Worm (Caenorhabditis elegans): ENCODE data around the gene sup-10.

The sup-10 gene

DNA sequence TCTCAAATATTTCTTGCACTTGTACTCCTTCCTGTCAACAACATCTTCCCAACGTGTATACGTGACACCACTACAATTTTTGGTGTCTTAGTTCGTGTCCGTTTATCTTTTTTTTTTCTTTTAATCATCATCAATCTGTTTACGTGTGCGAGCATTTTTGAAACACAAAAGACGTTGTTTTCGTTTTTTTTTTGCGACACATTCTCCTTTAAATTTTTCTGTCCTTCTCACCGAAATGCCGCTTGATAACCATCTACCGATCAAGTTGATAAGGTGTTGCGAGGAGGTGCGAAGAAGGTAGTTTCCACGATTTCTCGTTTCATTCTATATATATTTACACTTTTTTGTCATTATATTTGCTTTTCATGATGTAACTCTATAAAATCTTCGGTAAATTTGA lies 17.6 kb upstream of the sup-10 start:
- TF ChIP-seq ztf-3 (GFP tag; optimal IDR thresholded peaks at IDR 0.05) = no peak
- peak; percentile 50 for TF ChIP-seq nhr-80 (tag; optimal IDR thresholded peaks at IDR 0.05)
- TF ChIP-seq sea-2 (GFP tag; IDR thresholded peaks at IDR 0.05) = no peak

DNA sequence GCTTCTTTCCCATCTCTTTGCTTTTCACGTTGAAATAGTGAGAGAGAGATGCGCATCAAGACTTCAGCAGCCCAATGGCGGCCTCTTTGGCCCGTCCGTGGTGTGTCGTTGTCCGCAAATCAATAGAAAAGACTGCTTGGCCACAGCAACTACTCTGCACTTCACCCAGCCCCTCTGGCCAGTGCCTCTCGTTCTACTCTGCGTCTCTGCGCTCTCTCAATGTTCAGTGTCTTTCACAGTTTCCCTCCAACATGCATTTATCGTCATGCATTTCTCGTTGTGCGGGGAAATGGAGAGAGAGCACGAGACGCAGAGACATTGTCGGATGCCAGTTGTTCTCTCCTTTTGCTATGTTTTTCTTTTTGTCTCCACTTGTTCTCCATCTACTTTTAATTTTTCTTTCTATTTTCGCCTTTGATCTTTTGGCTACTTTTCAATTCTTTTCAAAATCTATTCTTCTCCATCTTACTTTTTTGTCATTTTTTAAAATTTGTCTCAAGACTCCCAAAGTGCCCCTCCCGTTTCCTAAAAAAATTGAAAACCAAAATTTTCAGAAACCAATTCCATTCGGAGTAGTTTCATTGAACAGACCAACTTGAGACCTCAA lies 14.5 kb upstream of the sup-10 start, which contains the start of gene nhr-1:
Gene nhr-1 (plus strand): TSS at position 557 of the 607 bp plus-strand sequence.
- TF ChIP-seq cebp-1 (GFP tag; IDR thresholded peaks at IDR 0.05) (0 out of 2 replicates have a peak, but pooled peaks have one; percentile 40), cebp-1 (tag; optimal IDR thresholded peaks at IDR 0.05) (peak; percentile 84), somi-1 (GFP tag; optimal IDR thresholded peaks at IDR 0.05) (peak; percentile 76), xnd-1 (tag; optimal IDR thresholded peaks at IDR 0.05) (no peak), lin-26 (GFP tag; IDR thresholded peaks at IDR 0.05) (0 out of 2 replicates have a peak, but pooled peaks have one; percentile 40), ztf-18 (tag; optimal IDR thresholded peaks at IDR 0.05) (no peak), ceh-91 (GFP tag; IDR thresholded peaks at IDR 0.05) (no peak), lin-35 (GFP tag; optimal IDR thresholded peaks at IDR 0.05) (peak in 1 of 3 experiments; percentile 57), hmg-1.2 (GFP tag; IDR thresholded peaks at IDR 0.05) (peak; percentile 86), pha-4 (tag; optimal IDR thresholded peaks at IDR 0.05) (peak; percentile 66), egrh-3 (GFP tag; IDR thresholded peaks at IDR 0.05) (peak; percentile 54), fkh-3 (tag; optimal IDR thresholded peaks at IDR 0.05) (no peak), B0336.3 (GFP tag; IDR thresholded peaks at IDR 0.05) (peak; percentile 74), ceh-27 (GFP tag; optimal IDR thresholded peaks at IDR 0.05) (peak; percentile 75), nhr-27 (tag; optimal IDR thresholded peaks at IDR 0.05) (no peak), chd-7 (tag; optimal IDR thresholded peaks at IDR 0.05) (peak; percentile 84), snpc-3.4 (tag; optimal IDR thresholded peaks at IDR 0.05) (peak; percentile 20), ZK185.1 (tag; optimal IDR thresholded peaks at IDR 0.05; ENCODE audit: poor library complexity, severe bottlenecking) (peak; percentile 38), mxl-1 (tag; optimal IDR thresholded peaks at IDR 0.05) (peak; percentile 11), athp-1 (tag; optimal IDR thresholded peaks at IDR 0.05) (peak; percentile 29), C06A6.2 (GFP tag; conservative IDR thresholded peaks at IDR 0.05) (peak; percentile 65), K11D2.4 (GFP tag; IDR thresholded peaks at IDR 0.05) (peak; percentile 73; the same call in 1 of the 2 replicates), T07F8.4 (tag; optimal IDR thresholded peaks at IDR 0.05) (no peak), lin-40 (tag; optimal IDR thresholded peaks at IDR 0.05) (peak; percentile 87), die-1 (tag; optimal IDR thresholded peaks at IDR 0.05) (peak; percentile 40), ekl-4 (GFP tag; IDR thresholded peaks at IDR 0.05) (peak; percentile 18; the same call in 1 of the 2 replicates), F33H1.4 (GFP tag; IDR thresholded peaks at IDR 0.05) (no peak), dox-1 (GFP tag; IDR thresholded peaks at IDR 0.05) (peak; percentile 86), tbp1 (GFP tag; optimal IDR thresholded peaks at IDR 0.05) (peak; percentile 44), atf-7 (tag; optimal IDR thresholded peaks at IDR 0.05) (peak; percentile 36), cebp-2 (GFP tag; IDR thresholded peaks at IDR 0.05) (no peak), let-607 (tag; optimal IDR thresholded peaks at IDR 0.05) (peak; percentile 31 to 64), mes-4 (tag; optimal IDR thresholded peaks at IDR 0.05) (no peak), K12H6.12 (tag; optimal IDR thresholded peaks at IDR 0.05) (peak; percentile 81), snpc-4 (GFP tag; optimal IDR thresholded peaks at IDR 0.05) (no peak), snpc-4 (tag; optimal IDR thresholded peaks at IDR 0.05) (peak; percentile 14 to 63 (median 58)), attf-5 (GFP tag; optimal IDR thresholded peaks at IDR 0.05) (peak; percentile 78), hsf-1 (GFP tag; IDR thresholded peaks at IDR 0.05) (0 out of 2 replicates have a peak, but pooled peaks have one; percentile 12), nfyb-1 (GFP tag; IDR thresholded peaks at IDR 0.05) (peak; percentile 60; the same call in 1 of the 2 replicates), F52B5.7 (tag; optimal IDR thresholded peaks at IDR 0.05) (peak; percentile 21), akir-1 (GFP tag; optimal IDR thresholded peaks at IDR 0.05) (no peak), pbrm-1 (GFP tag; IDR thresholded peaks at IDR 0.05) (peak; percentile 41; the same call in 1 of the 2 replicates), nhr-80 (tag; optimal IDR thresholded peaks at IDR 0.05) (peak; percentile 82), ztf-26 (tag; optimal IDR thresholded peaks at IDR 0.05) (peak; percentile 58)

All from whole organism, young adult.